Fruit fly (Drosophila melanogaster): ENCODE results near the gene pll.
A peak's percentile ranks its signal among the peaks of the same experiment; 100 is the strongest.

The pll gene

DNA sequence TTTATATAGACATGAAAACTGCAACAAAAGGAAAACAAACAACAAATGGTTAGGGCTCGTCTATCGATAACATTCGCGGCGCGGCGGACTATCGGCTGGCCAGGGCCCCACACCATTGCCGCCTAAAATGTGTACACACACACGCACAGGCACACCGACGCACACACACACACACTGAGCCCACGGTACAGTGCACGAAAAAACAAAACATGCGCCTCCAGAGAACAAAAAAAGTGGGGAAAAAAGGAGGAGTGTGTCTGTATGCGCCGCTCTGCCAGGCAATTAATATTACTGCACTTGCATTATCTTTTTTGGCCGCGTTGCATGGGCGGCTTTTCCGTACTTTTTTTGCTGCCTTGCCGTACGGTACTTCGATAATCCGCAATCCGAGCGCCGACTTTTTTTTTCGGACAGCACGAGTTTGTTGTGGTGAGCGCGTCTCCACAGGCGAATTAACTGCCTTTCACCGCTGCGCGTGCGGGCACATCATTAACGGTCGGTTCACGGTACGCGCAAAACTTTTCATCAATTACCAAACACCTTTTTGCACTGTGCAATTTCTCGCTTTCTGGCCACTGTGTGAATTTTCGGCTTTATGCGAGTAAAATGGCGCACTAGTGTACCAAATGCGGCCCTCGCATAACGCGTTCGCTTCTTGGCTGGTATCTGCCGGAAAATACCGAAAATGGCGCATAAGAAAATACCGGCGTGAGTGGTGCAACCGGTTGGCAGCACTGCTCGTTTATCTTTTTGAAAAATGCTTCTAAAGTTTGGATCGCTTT, 10.6 kb upstream of the pll start, which contains the start of gene woc:
Gene woc (minus strand): TSS at position 622 of the 782 bp plus-strand sequence.
- TF ChIP-seq Myc (optimal IDR thresholded peaks at IDR 0.05) (no peak), Hr83 (GFP tag; optimal IDR thresholded peaks at IDR 0.05; ENCODE audit: poor library complexity, severe bottlenecking) (peak; percentile 76), Dif (GFP tag; optimal IDR thresholded peaks at IDR 0.05; ENCODE audit: partially characterized antibody) (no peak), foxo (GFP tag; optimal IDR thresholded peaks at IDR 0.05) (peak in 1 of 2 experiments; percentile 79), Hr78 (GFP tag; optimal IDR thresholded peaks at IDR 0.05) (no peak), rgr (GFP tag; optimal IDR thresholded peaks at IDR 0.05) (peak; percentile 53), HLH106 (tag; optimal IDR thresholded peaks at IDR 0.05) (no peak), Mio (GFP tag; optimal IDR thresholded peaks at IDR 0.05) (no peak), Rel (GFP tag; optimal IDR thresholded peaks at IDR 0.05) (no peak), Rel (tag; optimal IDR thresholded peaks at IDR 0.05) (peak; percentile 72), Sp1 (GFP tag; optimal IDR thresholded peaks at IDR 0.05) (peak; percentile 64), tai (GFP tag; optimal IDR thresholded peaks at IDR 0.05) (no peak), Abd-B (GFP tag; optimal IDR thresholded peaks at IDR 0.05) (no peak), usp (GFP tag; optimal IDR thresholded peaks at IDR 0.05) (no peak), pan (optimal IDR thresholded peaks at IDR 0.05) (no peak), sage (GFP tag; optimal IDR thresholded peaks at IDR 0.05) (no peak), CG32264 (GFP tag; optimal IDR thresholded peaks at IDR 0.05) (no peak), N (GFP tag; optimal IDR thresholded peaks at IDR 0.05) (peak; percentile 64), OdsH (GFP tag; optimal IDR thresholded peaks at IDR 0.05) (peak; percentile 71), h (GFP tag; optimal IDR thresholded peaks at IDR 0.05) (peak; percentile 80), lola (GFP tag; optimal IDR thresholded peaks at IDR 0.05) (no peak), sv (GFP tag; optimal IDR thresholded peaks at IDR 0.05) (peak; percentile 39), br (GFP tag; optimal IDR thresholded peaks at IDR 0.05) (peak; percentile 68), dl (GFP tag; optimal IDR thresholded peaks at IDR 0.05; ENCODE audit: insufficient read depth in 1 of 2, partially characterized antibody in 2 of 2) (no peak), GATAd (GFP tag; optimal IDR thresholded peaks at IDR 0.05) (no peak), dmrt93B (GFP tag; optimal IDR thresholded peaks at IDR 0.05) (no peak), Vsx2 (GFP tag; optimal IDR thresholded peaks at IDR 0.05; ENCODE audit: partially characterized antibody) (no peak), CrebA (GFP tag; optimal IDR thresholded peaks at IDR 0.05; ENCODE audit: borderline replicate concordance) (no peak), brk (GFP tag; optimal IDR thresholded peaks at IDR 0.05) (no peak), Hnf4 (GFP tag; optimal IDR thresholded peaks at IDR 0.05) (no peak), Dfd (GFP tag; optimal IDR thresholded peaks at IDR 0.05) (no peak), jim (GFP tag; optimal IDR thresholded peaks at IDR 0.05) (peak; percentile 97), CG9705 (GFP tag; optimal IDR thresholded peaks at IDR 0.05) (no peak), ey (GFP tag; optimal IDR thresholded peaks at IDR 0.05) (peak; percentile 78), fru (GFP tag; optimal IDR thresholded peaks at IDR 0.05) (peak; percentile 80), Jra (GFP tag; optimal IDR thresholded peaks at IDR 0.05) (no peak), dsf (GFP tag; optimal IDR thresholded peaks at IDR 0.05; ENCODE audit: borderline replicate concordance) (no peak), psq (GFP tag; optimal IDR thresholded peaks at IDR 0.05) (peak; percentile 74), woc (GFP tag; optimal IDR thresholded peaks at IDR 0.05) (no peak)

DNA sequence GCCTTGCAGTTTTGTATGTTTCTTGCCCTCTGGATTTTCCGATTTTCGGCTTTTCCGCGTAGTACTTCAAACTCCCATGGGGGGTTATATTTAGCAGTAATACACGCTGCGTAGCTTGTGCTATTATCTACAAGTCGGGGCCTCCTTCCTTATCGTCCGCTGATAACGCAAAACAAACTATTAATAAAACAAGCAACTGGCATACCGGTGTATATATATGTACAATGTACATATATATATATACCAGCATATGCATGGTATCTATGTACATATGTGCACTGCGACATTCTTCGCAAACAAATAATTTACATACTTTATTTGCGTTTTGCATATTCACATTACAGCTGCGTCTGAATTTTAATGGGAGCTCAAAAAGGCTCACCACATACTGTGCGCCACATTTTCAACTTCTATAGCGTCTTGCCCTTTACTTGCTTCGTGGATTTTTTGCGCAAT, 967 bp upstream of the pll start:
- TF ChIP-seq CG32264 (GFP tag; optimal IDR thresholded peaks at IDR 0.05) (no peak), sage (GFP tag; optimal IDR thresholded peaks at IDR 0.05) (no peak), dmrt93B (GFP tag; optimal IDR thresholded peaks at IDR 0.05) (no peak), jim (GFP tag; optimal IDR thresholded peaks at IDR 0.05) (no peak), br (GFP tag; optimal IDR thresholded peaks at IDR 0.05) (no peak), Mio (GFP tag; optimal IDR thresholded peaks at IDR 0.05) (no peak), ey (GFP tag; optimal IDR thresholded peaks at IDR 0.05) (no peak), Abd-B (GFP tag; optimal IDR thresholded peaks at IDR 0.05) (no peak), HLH106 (tag; optimal IDR thresholded peaks at IDR 0.05) (no peak), usp (GFP tag; optimal IDR thresholded peaks at IDR 0.05) (no peak)
